Fruit fly (Drosophila melanogaster) whole organism, embryonic: ENCODE measurements around the gene Iris.

ENCODE experiments used
- Atf3 ChIP-seq: fragments of 200-800 bp; sonication (Bioruptor generic); optimal IDR thresholded peaks from 3 replicates; lab custom pipeline; 2016; ENCODE audit warnings: missing biosample characterization, missing genetic modification characterization
- Bdp1 ChIP-seq: fragments of 200-800 bp; sonication (Bioruptor generic); optimal IDR thresholded peaks from 3 replicates; lab custom pipeline; 2016; ENCODE audit warnings: missing biosample characterization, missing genetic modification characterization
- CG12155 ChIP-seq: fragments of 200-800 bp; sonication (Bioruptor generic); optimal IDR thresholded peaks from 3 replicates; lab custom pipeline; 2016; ENCODE audit warnings: missing biosample characterization, missing genetic modification characterization
- CG15514 ChIP-seq: fragments of 200-800 bp; sonication (Bioruptor generic); optimal IDR thresholded peaks from 3 replicates; lab custom pipeline; 2017; ENCODE audit warnings: missing biosample characterization, missing genetic modification characterization, mild to moderate bottlenecking, moderate library complexity, missing genetic modification reagents
- CG17568 ChIP-seq: fragments of 200-800 bp; sonication (Bioruptor generic); optimal IDR thresholded peaks from 2 replicates; lab custom pipeline; 2018; ENCODE audit warnings: missing biosample characterization, mild to moderate bottlenecking, missing genetic modification characterization, moderate library complexity
- CG1792 ChIP-seq: fragments of 200-800 bp; sonication (Bioruptor generic); optimal IDR thresholded peaks from 2 replicates; lab custom pipeline; 2016; ENCODE audit warnings: missing biosample characterization, missing genetic modification characterization
- CG18262 ChIP-seq: fragments of 200-800 bp; optimal IDR thresholded peaks from 3 replicates; lab custom pipeline; 2019; ENCODE audit warnings: missing biosample characterization, mild to moderate bottlenecking, missing genetic modification characterization, moderate library complexity
- CG18764 ChIP-seq: fragments of 200-800 bp; sonication (Bioruptor generic); optimal IDR thresholded peaks from 3 replicates; lab custom pipeline; 2016; ENCODE audit warnings: missing biosample characterization, missing genetic modification characterization
- CG32772 ChIP-seq: fragments of 200-800 bp; sonication (Bioruptor generic); IDR thresholded peaks from 2 replicates; pipeline ENCODE4 v1.3.6; 2022; ENCODE audit warnings: missing biosample characterization, missing genetic modification characterization
- CG4617 ChIP-seq: fragments of 200-800 bp; sonication (Bioruptor generic); optimal IDR thresholded peaks from 3 replicates; lab custom pipeline; 2016; ENCODE audit warnings: missing biosample characterization, missing genetic modification characterization, borderline replicate concordance
- CG4730 ChIP-seq: fragments of 200-800 bp; sonication (Bioruptor generic); IDR thresholded peaks from 2 replicates; pipeline ENCODE4 v1.3.6; 2022; ENCODE audit warnings: missing biosample characterization, missing genetic modification characterization
- CG6272 ChIP-seq: fragments of 200-800 bp; sonication (Bioruptor generic); IDR thresholded peaks from 2 replicates; pipeline ENCODE4 v1.3.6; 2022; ENCODE audit warnings: missing biosample characterization, missing genetic modification characterization
- CG7745 ChIP-seq: fragments of 200-800 bp; sonication (Bioruptor generic); optimal IDR thresholded peaks from 2 replicates; lab custom pipeline; 2018; ENCODE audit warnings: missing biosample characterization, mild to moderate bottlenecking, missing genetic modification characterization, moderate library complexity
- CG8290 ChIP-seq, 3 experiments: fragments of 200-800 bp; sonication (Bioruptor generic); optimal IDR thresholded peaks; 2 replicates each; lab custom pipeline; 2016 to 2019; ENCODE audit warnings: missing biosample characterization in 3 of 3, missing genetic modification characterization in 3 of 3, mild to moderate bottlenecking in 2 of 3, moderate library complexity in 1 of 3
- CG8359 ChIP-seq: fragments of 200-800 bp; sonication (Bioruptor generic); optimal IDR thresholded peaks from 2 replicates; lab custom pipeline; 2017; ENCODE audit warnings: missing biosample characterization, mild to moderate bottlenecking, missing genetic modification characterization, borderline replicate concordance
- Dll ChIP-seq: fragments of 200-800 bp; sonication (Bioruptor generic); IDR thresholded peaks from 4 replicates; pipeline ENCODE4 v1.3.6; 2022; ENCODE audit warnings: missing biosample characterization, missing genetic modification characterization; ENCODE audit not compliant: partially characterized antibody
- Ets65A ChIP-seq: fragments of 200-800 bp; sonication (Bioruptor generic); peaks from one replicate; lab custom pipeline; 2016; ENCODE audit warnings: missing biosample characterization, missing genetic modification characterization
- Fer1 ChIP-seq: fragments of 200-800 bp; sonication (Bioruptor generic); optimal IDR thresholded peaks from 2 replicates; lab custom pipeline; 2017; ENCODE audit warnings: missing biosample characterization, mild to moderate bottlenecking, missing genetic modification characterization
- HmgZ ChIP-seq: fragments of 200-800 bp; sonication (Bioruptor generic); optimal IDR thresholded peaks from 2 replicates; lab custom pipeline; 2018; ENCODE audit warnings: missing biosample characterization, mild to moderate bottlenecking, missing genetic modification characterization
- Hr3 ChIP-seq: fragments of 200-800 bp; sonication (Bioruptor generic); optimal IDR thresholded peaks from 3 replicates; lab custom pipeline; 2016; ENCODE audit warnings: missing biosample characterization, missing genetic modification characterization
- MBD-R2 ChIP-seq: fragments of 200-800 bp; sonication (Bioruptor generic); IDR thresholded peaks from 2 replicates; pipeline ENCODE4 v1.3.6; 2022; ENCODE audit warnings: missing biosample characterization, missing genetic modification characterization
- Mad ChIP-seq: fragments of 200-800 bp; sonication (Bioruptor generic); optimal IDR thresholded peaks from 2 replicates; lab custom pipeline; 2016; ENCODE audit warnings: missing biosample characterization, missing genetic modification characterization
- Meics ChIP-seq: fragments of 200-800 bp; sonication (Bioruptor generic); optimal IDR thresholded peaks from 2 replicates; lab custom pipeline; 2017; ENCODE audit warnings: missing biosample characterization, mild to moderate bottlenecking, missing genetic modification characterization
- NC2β ChIP-seq: fragments of 200-800 bp; sonication (Bioruptor generic); optimal IDR thresholded peaks from 2 replicates; lab custom pipeline; 2016; ENCODE audit warnings: missing biosample characterization, missing genetic modification characterization
- NK7.1 ChIP-seq: fragments of 200-800 bp; sonication (Bioruptor generic); optimal IDR thresholded peaks from 3 replicates; lab custom pipeline; 2016; ENCODE audit warnings: missing biosample characterization, missing genetic modification characterization
- Pdp1 ChIP-seq, 2 experiments: fragments of 200-800 bp; sonication (Bioruptor generic); optimal IDR thresholded peaks; 3 replicates each; lab custom pipeline; 2016; ENCODE audit warnings: missing biosample characterization in 2 of 2, missing genetic modification characterization in 2 of 2, mild to moderate bottlenecking in 1 of 2, moderate library complexity in 1 of 2
- Rfx ChIP-seq: fragments of 200-800 bp; sonication (Bioruptor generic); IDR thresholded peaks from 2 replicates; pipeline ENCODE4 v1.3.6; 2022; ENCODE audit warnings: missing biosample characterization, missing genetic modification characterization
- Six4 ChIP-seq: fragments of 200-800 bp; sonication (Bioruptor generic); optimal IDR thresholded peaks from 2 replicates; lab custom pipeline; 2016; ENCODE audit warnings: missing biosample characterization, missing genetic modification characterization
- YL-1 ChIP-seq: fragments of 200-800 bp; sonication (Bioruptor generic); optimal IDR thresholded peaks from 3 replicates; lab custom pipeline; 2017; ENCODE audit warnings: missing biosample characterization, mild to moderate bottlenecking, missing genetic modification characterization
- al ChIP-seq: fragments of 200-800 bp; sonication (Bioruptor generic); IDR thresholded peaks from 2 replicates; pipeline ENCODE4 v1.3.6; 2022; ENCODE audit warnings: missing biosample characterization, missing genetic modification characterization
- aop ChIP-seq: fragments of 200-800 bp; sonication (Bioruptor generic); IDR thresholded peaks from 2 replicates; pipeline ENCODE4 v1.3.6; 2022; ENCODE audit warnings: missing biosample characterization, missing genetic modification characterization
- bowl ChIP-seq: fragments of 200-800 bp; sonication (Bioruptor generic); IDR thresholded peaks from 2 replicates; pipeline ENCODE4 v1.3.6; 2022; ENCODE audit warnings: missing biosample characterization, missing genetic modification characterization
- chif ChIP-seq, 2 experiments: fragments of 200-800 bp; sonication (Bioruptor generic); optimal IDR thresholded peaks; 3 replicates each; lab custom pipeline; 2016; ENCODE audit warnings: missing biosample characterization in 2 of 2, missing genetic modification characterization in 2 of 2
- cwo ChIP-seq: fragments of 200-800 bp; sonication (Bioruptor generic); optimal IDR thresholded peaks from 3 replicates; lab custom pipeline; 2017; ENCODE audit warnings: missing biosample characterization, missing genetic modification characterization, mild to moderate bottlenecking, moderate library complexity, missing genetic modification reagents
- dmrt99B ChIP-seq: fragments of 200-800 bp; sonication (Bioruptor generic); optimal IDR thresholded peaks from 2 replicates; lab custom pipeline; 2018; ENCODE audit warnings: missing biosample characterization, mild to moderate bottlenecking, missing genetic modification characterization, moderate library complexity
- esg ChIP-seq: fragments of 200-800 bp; sonication (Bioruptor generic); conservative IDR thresholded peaks from 2 replicates; pipeline ENCODE4 v1.3.6; 2022; ENCODE audit warnings: missing biosample characterization, missing genetic modification characterization
- kah ChIP-seq: fragments of 200-800 bp; sonication (Bioruptor generic); optimal IDR thresholded peaks from 2 replicates; lab custom pipeline; 2018; ENCODE audit warnings: missing biosample characterization, mild to moderate bottlenecking, missing genetic modification characterization
- kni ChIP-seq: fragments of 200-800 bp; sonication (Bioruptor generic); optimal IDR thresholded peaks from 3 replicates; lab custom pipeline; 2017; ENCODE audit warnings: mild to moderate bottlenecking, missing biosample characterization, missing genetic modification reagents, missing genetic modification characterization
- mirr ChIP-seq: fragments of 200-800 bp; sonication (Bioruptor generic); optimal IDR thresholded peaks from 3 replicates; lab custom pipeline; 2018; ENCODE audit warnings: missing biosample characterization, mild to moderate bottlenecking, missing genetic modification characterization
- prd ChIP-seq, 3 experiments: fragments of >200 bp in 2 of 3; fragments of 200-800 bp in 1 of 3; sonication (Bioruptor generic) in 1 of 3; optimal IDR thresholded peaks in 2 of 3; IDR thresholded peaks in 1 of 3; 2 replicates in 2 of 3; 3 replicates in 1 of 3; pipeline versions ENCODE4 v1.3.6 to Lab custom; 2017 to 2022; ENCODE audit warnings: missing biosample characterization in 1 of 3, missing genetic modification characterization in 1 of 3
- scrt ChIP-seq: fragments of 200-800 bp; sonication (Bioruptor generic); optimal IDR thresholded peaks from 2 replicates; lab custom pipeline; 2018; ENCODE audit warnings: missing biosample characterization, mild to moderate bottlenecking, missing genetic modification characterization, moderate library complexity
- shn ChIP-seq: fragments of 200-800 bp; sonication (Bioruptor generic); optimal IDR thresholded peaks from 3 replicates; lab custom pipeline; 2016; ENCODE audit warnings: missing biosample characterization, missing genetic modification characterization
- slbo ChIP-seq: fragments of 200-800 bp; sonication (Bioruptor generic); IDR thresholded peaks from 2 replicates; pipeline ENCODE4 v1.3.6; 2022; ENCODE audit warnings: missing biosample characterization, missing genetic modification characterization
- slp2 ChIP-seq: fragments of 200-800 bp; sonication (Bioruptor generic); optimal IDR thresholded peaks from 2 replicates; lab custom pipeline; 2016; ENCODE audit warnings: missing biosample characterization, missing genetic modification characterization
- tll ChIP-seq, 2 experiments: fragments of 200-800 bp in 1 of 2; fragments of >200 bp in 1 of 2; sonication (Bioruptor generic) in 1 of 2; optimal IDR thresholded peaks; 2 replicates each; lab custom pipeline; 2017 to 2019; ENCODE audit warnings: missing biosample characterization in 2 of 2, missing genetic modification characterization in 2 of 2, mild to moderate bottlenecking in 1 of 2, moderate library complexity in 1 of 2
- toy ChIP-seq: fragments of 200-800 bp; sonication (Bioruptor generic); IDR thresholded peaks from 2 replicates; pipeline ENCODE4 v1.3.6; 2022; ENCODE audit warnings: missing biosample characterization, missing genetic modification characterization
- trem ChIP-seq: fragments of 200-800 bp; optimal IDR thresholded peaks from 3 replicates; lab custom pipeline; 2019; ENCODE audit warnings: missing biosample characterization, mild to moderate bottlenecking, missing genetic modification characterization, moderate library complexity
- twi ChIP-seq: fragments of 200-800 bp; optimal IDR thresholded peaks from 2 replicates; lab custom pipeline; 2019; ENCODE audit warnings: missing biosample characterization, mild to moderate bottlenecking, missing genetic modification characterization, moderate library complexity
- unc-4 ChIP-seq: fragments of 200-800 bp; sonication (Bioruptor generic); IDR thresholded peaks from 2 replicates; pipeline ENCODE4 v1.3.6; 2022; ENCODE audit warnings: missing biosample characterization, missing genetic modification characterization; ENCODE audit not compliant: partially characterized antibody

The Iris gene

dm6 chr2L:1169867-1170415 is 36.0 kb upstream of the Iris start, which contains the start of the genes CG31922 and Plap (continued):
- TF ChIP-seq slp2 (GFP tag; lab: Kevin White, UChicago) (peak; percentile 45), kah (no peak), CG8290 (GFP tag; optimal IDR thresholded peaks at IDR 0.05; lab: Kevin White, UChicago) (no peak), CG8290 (tag; optimal IDR thresholded peaks at IDR 0.05; lab: Kevin White, UChicago) (peak in 1 of 2 experiments; percentile 19), CG6272 (GFP tag; lab: Robert Waterston, UW) (peak; percentile 70), CG15514 (GFP tag; lab: Kevin White, UChicago) (peak; percentile 83), al (GFP tag; lab: Robert Waterston, UW) (peak; percentile 65), mirr (GFP tag; lab: Kevin White, UChicago) (no peak), CG4617 (GFP tag; lab: Kevin White, UChicago) (peak; percentile 68), CG18764 (GFP tag; lab: Kevin White, UChicago) (peak; percentile 66), CG4730 (GFP tag; lab: Robert Waterston, UW) (0 out of 2 replicates have a peak, but pooled peaks have one; percentile 25), CG12155 (GFP tag; lab: Kevin White, UChicago) (peak; percentile 80), slbo (GFP tag; lab: Robert Waterston, UW) (peak; percentile 80), twi (tag; lab: Kevin White, UChicago) (peak; percentile 58), esg (GFP tag; lab: Robert Waterston, UW) (peak; percentile 20; the same call in 1 of the 2 replicates), NK7.1 (no peak), Dll (peak; percentile 96), bowl (GFP tag; lab: Robert Waterston, UW) (no peak), Six4 (GFP tag; lab: Kevin White, UChicago) (peak; percentile 41), CG7745 (tag; lab: Kevin White, UChicago) (no peak), CG17568 (GFP tag; lab: Kevin White, UChicago) (no peak), Pdp1 (GFP tag; optimal IDR thresholded peaks at IDR 0.05; lab: Kevin White, UChicago) (peak; percentile 63 to 68), Hr3 (GFP tag; lab: Kevin White, UChicago) (peak; percentile 86), scrt (GFP tag; lab: Kevin White, UChicago) (no peak), CG18262 (tag; lab: Kevin White, UChicago) (peak; percentile 69), MBD-R2 (peak; percentile 78), CG32772 (GFP tag; lab: Robert Waterston, UW) (no peak), Atf3 (GFP tag; lab: Kevin White, UChicago) (peak; percentile 54), toy (GFP tag; lab: Robert Waterston, UW) (no peak), NC2β (GFP tag; lab: Kevin White, UChicago) (peak; percentile 48), Meics (peak; percentile 58), prd (optimal IDR thresholded peaks at IDR 0.05; lab: Kevin White, UChicago) (no peak), prd (GFP tag; IDR thresholded peaks at IDR 0.05; lab: Robert Waterston, UW) (peak; percentile 74; the same call in 2 of the 3 replicates), HmgZ (tag; lab: Kevin White, UChicago) (peak; percentile 73), Bdp1 (GFP tag; lab: Kevin White, UChicago) (peak; percentile 64), Ets65A (GFP tag; lab: Kevin White, UChicago) (peak; percentile 95), shn (GFP tag; lab: Kevin White, UChicago) (peak; percentile 59), kni (GFP tag; lab: Kevin White, UChicago) (peak; percentile 14), chif (GFP tag; optimal IDR thresholded peaks at IDR 0.05; lab: Kevin White, UChicago) (peak; percentile 34 to 53), tll (GFP tag; optimal IDR thresholded peaks at IDR 0.05; lab: Kevin White, UChicago) (peak in 1 of 2 experiments; percentile 8), trem (tag; lab: Kevin White, UChicago) (peak; percentile 86), cwo (peak; percentile 6), unc-4 (GFP tag; lab: Robert Waterston, UW) (peak; percentile 95), YL-1 (GFP tag; lab: Kevin White, UChicago) (peak; percentile 74), CG1792 (peak; percentile 39), dmrt99B (tag; lab: Kevin White, UChicago) (no peak), aop (GFP tag; lab: Robert Waterston, UW) (no peak), Fer1 (peak; percentile 70), CG8359 (no peak), Rfx (GFP tag; lab: Robert Waterston, UW) (peak; percentile 82), Mad (GFP tag; lab: Kevin White, UChicago) (peak; percentile 70)
